Worm (Caenorhabditis elegans) whole organism, L1 larva: ENCODE measurements around the gene fbxc-26.

ENCODE experiments used
- C16A3.4 ChIP-seq: fragments of 150-350 bp; optimal IDR thresholded peaks from 2 replicates; lab custom pipeline; 2014; ENCODE audit warnings: missing biosample characterization, missing genetic modification characterization
- F16B12.6 ChIP-seq: fragments of 150-350 bp; optimal IDR thresholded peaks from 2 replicates; lab custom pipeline; 2014; ENCODE audit warnings: missing biosample characterization, missing genetic modification characterization
- aha-1 ChIP-seq: fragments of 150-350 bp; optimal IDR thresholded peaks from 2 replicates; lab custom pipeline; 2014; ENCODE audit warnings: missing biosample characterization, missing genetic modification characterization
- alr-1 ChIP-seq: fragments of 200-800 bp; sonication (Bioruptor generic); optimal IDR thresholded peaks from 2 replicates; lab custom pipeline; 2018; ENCODE audit warnings: borderline replicate concordance, mild to moderate bottlenecking, missing genetic modification characterization, missing compliant biosample characterization
- ceh-63 ChIP-seq: fragments of 200-800 bp; sonication (Bioruptor generic); optimal IDR thresholded peaks from 2 replicates; lab custom pipeline; 2018; ENCODE audit warnings: mild to moderate bottlenecking, missing genetic modification characterization, missing compliant biosample characterization
- ceh-88 ChIP-seq: fragments of 200-800 bp; sonication (Bioruptor generic); IDR thresholded peaks from 2 replicates; pipeline ENCODE4 v1.3.6; 2022; ENCODE audit warnings: missing genetic modification characterization, missing compliant biosample characterization
- ceh-90 ChIP-seq: sonication (generic microtip); optimal IDR thresholded peaks from 2 replicates; lab custom pipeline; 2016; ENCODE audit warnings: missing genetic modification characterization, missing compliant biosample characterization
- dpl-1 ChIP-seq, 3 experiments: fragments of 150-350 bp in 2 of 3; sonication (generic microtip) in 1 of 3; optimal IDR thresholded peaks; 2 replicates each; lab custom pipeline; 2014 to 2017; ENCODE audit warnings: missing biosample characterization in 3 of 3, missing genetic modification characterization in 3 of 3, missing genetic modification reagents in 3 of 3
- efl-1 ChIP-seq, 4 experiments: fragments of 150-350 bp; optimal IDR thresholded peaks in 3 of 4; peaks in 1 of 4; 1 replicate in 1 of 4; 2 replicates in 3 of 4; lab custom pipeline; 2014; ENCODE audit warnings: missing biosample characterization in 2 of 4, missing genetic modification characterization in 2 of 4, missing genetic modification reagents in 2 of 4
- efl-3 ChIP-seq: fragments of 200-800 bp; sonication (Bioruptor generic); optimal IDR thresholded peaks from 2 replicates; lab custom pipeline; 2018; ENCODE audit warnings: mild to moderate bottlenecking, missing genetic modification characterization, missing compliant biosample characterization
- egl-27 ChIP-seq, 2 experiments: fragments of 150-350 bp in 1 of 2; sonication (generic microtip); optimal IDR thresholded peaks; 3 replicates each; lab custom pipeline; 2017 to 2018; ENCODE audit warnings: missing biosample characterization in 2 of 2, missing genetic modification characterization in 2 of 2, missing genetic modification reagents in 2 of 2
- elt-2 ChIP-seq: sonication (generic microtip); optimal IDR thresholded peaks from 2 replicates; lab custom pipeline; 2016; ENCODE audit warnings: missing genetic modification characterization, mild to moderate bottlenecking, inconsistent platforms, missing compliant biosample characterization, missing genetic modification reagents
- fkh-10 ChIP-seq: sonication (generic microtip); optimal IDR thresholded peaks from 2 replicates; lab custom pipeline; 2017; ENCODE audit warnings: missing biosample characterization, missing genetic modification reagents, missing genetic modification characterization
- fkh-4 ChIP-seq: sonication (generic microtip); optimal IDR thresholded peaks from 2 replicates; lab custom pipeline; 2016; ENCODE audit warnings: missing compliant biosample characterization, missing genetic modification characterization, borderline replicate concordance
- fkh-8 ChIP-seq: sonication (generic microtip); optimal IDR thresholded peaks from 2 replicates; lab custom pipeline; 2016; ENCODE audit warnings: mild to moderate bottlenecking, missing genetic modification characterization, missing compliant biosample characterization
- fos-1 ChIP-seq: fragments of 150-350 bp; optimal IDR thresholded peaks from 2 replicates; lab custom pipeline; 2014; ENCODE audit warnings: missing biosample characterization, missing genetic modification characterization
- irx-1 ChIP-seq: sonication (generic microtip); optimal IDR thresholded peaks from 2 replicates; lab custom pipeline; 2016; ENCODE audit warnings: missing genetic modification characterization, missing compliant biosample characterization
- jun-1 ChIP-seq: fragments of 150-350 bp; optimal IDR thresholded peaks from 2 replicates; lab custom pipeline; 2014; ENCODE audit warnings: missing biosample characterization, missing genetic modification reagents, missing genetic modification characterization
- lin-14 ChIP-seq: fragments of 200-800 bp; sonication (Bioruptor generic); optimal IDR thresholded peaks from 2 replicates; lab custom pipeline; 2018; ENCODE audit warnings: mild to moderate bottlenecking, missing genetic modification characterization, moderate library complexity, missing compliant biosample characterization
- lin-39 ChIP-seq: fragments of 150-350 bp; optimal IDR thresholded peaks from 2 replicates; lab custom pipeline; 2014; ENCODE audit warnings: missing biosample characterization, missing genetic modification reagents, missing genetic modification characterization
- lir-3 ChIP-seq: sonication (generic microtip); optimal IDR thresholded peaks from 2 replicates; lab custom pipeline; 2016; ENCODE audit warnings: mild to moderate bottlenecking, missing genetic modification characterization, moderate library complexity, missing compliant biosample characterization; ENCODE audit not compliant: poor library complexity
- lsy-2 ChIP-seq, 2 experiments: fragments of 150-350 bp; optimal IDR thresholded peaks; 2 replicates each; lab custom pipeline; 2014; ENCODE audit warnings: missing biosample characterization in 2 of 2, missing genetic modification characterization in 2 of 2
- mab-9 ChIP-seq: fragments of 200-800 bp; sonication (Bioruptor generic); IDR thresholded peaks from 2 replicates; pipeline ENCODE4 v1.3.6; 2022; ENCODE audit warnings: missing genetic modification reagents, missing genetic modification characterization, missing compliant biosample characterization
- mep-1 ChIP-seq: fragments of 150-350 bp; optimal IDR thresholded peaks from 2 replicates; lab custom pipeline; 2014; ENCODE audit warnings: missing biosample characterization, missing genetic modification characterization
- nhr-11 ChIP-seq: fragments of 150-350 bp; optimal IDR thresholded peaks from 2 replicates; lab custom pipeline; 2014; ENCODE audit warnings: missing biosample characterization, missing genetic modification characterization
- nhr-12 ChIP-seq: sonication (generic microtip); optimal IDR thresholded peaks from 2 replicates; lab custom pipeline; 2017; ENCODE audit warnings: missing biosample characterization, missing genetic modification characterization
- nhr-237 ChIP-seq: fragments of 150-350 bp; optimal IDR thresholded peaks from 2 replicates; lab custom pipeline; 2014; ENCODE audit warnings: missing biosample characterization, missing genetic modification characterization
- nhr-28 ChIP-seq: fragments of 150-350 bp; optimal IDR thresholded peaks from 2 replicates; lab custom pipeline; 2014; ENCODE audit warnings: missing biosample characterization, missing genetic modification characterization
- nhr-47 ChIP-seq: sonication (generic microtip); optimal IDR thresholded peaks from 2 replicates; lab custom pipeline; 2016; ENCODE audit warnings: mild to moderate bottlenecking, missing genetic modification characterization, moderate library complexity, missing compliant biosample characterization
- nhr-76 ChIP-seq: sonication (generic microtip); optimal IDR thresholded peaks from 2 replicates; lab custom pipeline; 2017; ENCODE audit warnings: missing biosample characterization, missing genetic modification characterization
- nhr-84 ChIP-seq: sonication (generic microtip); optimal IDR thresholded peaks from 2 replicates; lab custom pipeline; 2017; ENCODE audit warnings: missing biosample characterization, missing genetic modification characterization
- nhr-90 ChIP-seq: sonication (generic microtip); optimal IDR thresholded peaks from 2 replicates; lab custom pipeline; 2016; ENCODE audit warnings: mild to moderate bottlenecking, missing genetic modification characterization, missing compliant biosample characterization; ENCODE audit not compliant: poor library complexity
- pag-3 ChIP-seq: sonication (generic microtip); optimal IDR thresholded peaks from 2 replicates; lab custom pipeline; 2017; ENCODE audit warnings: missing genetic modification characterization, mild to moderate bottlenecking, missing compliant biosample characterization, antibody characterized with exemption, borderline replicate concordance; ENCODE audit not compliant: insufficient read depth
- pax-3 ChIP-seq: fragments of 200-800 bp; sonication (Bioruptor generic); optimal IDR thresholded peaks from 2 replicates; lab custom pipeline; 2018; ENCODE audit warnings: mild to moderate bottlenecking, missing genetic modification characterization, moderate library complexity, missing compliant biosample characterization
- rnt-1 ChIP-seq: sonication (generic microtip); optimal IDR thresholded peaks from 2 replicates; lab custom pipeline; 2016; ENCODE audit warnings: mild to moderate bottlenecking, missing genetic modification characterization, moderate library complexity, missing compliant biosample characterization
- skn-1 ChIP-seq: fragments of 150-350 bp; optimal IDR thresholded peaks from 2 replicates; lab custom pipeline; 2014; ENCODE audit warnings: missing biosample characterization, missing genetic modification characterization
- snu-23 ChIP-seq: sonication (generic microtip); optimal IDR thresholded peaks from 2 replicates; lab custom pipeline; 2016; ENCODE audit warnings: missing genetic modification characterization, missing compliant biosample characterization
- sptf-1 ChIP-seq: fragments of 150-350 bp; optimal IDR thresholded peaks from 2 replicates; lab custom pipeline; 2014; ENCODE audit warnings: missing biosample characterization, missing genetic modification characterization
- swsn-7 ChIP-seq: sonication (generic microtip); optimal IDR thresholded peaks from 2 replicates; lab custom pipeline; 2016; ENCODE audit warnings: missing genetic modification characterization, missing compliant biosample characterization
- tbx-2 ChIP-seq: sonication (generic microtip); optimal IDR thresholded peaks from 2 replicates; lab custom pipeline; 2016; ENCODE audit warnings: missing genetic modification characterization, missing compliant biosample characterization
- tlp-1 ChIP-seq: fragments of 150-350 bp; optimal IDR thresholded peaks from 2 replicates; lab custom pipeline; 2014; ENCODE audit warnings: missing biosample characterization, missing genetic modification characterization
- unc-130 ChIP-seq: fragments of 150-350 bp; optimal IDR thresholded peaks from 2 replicates; lab custom pipeline; 2017; ENCODE audit warnings: missing biosample characterization, missing genetic modification characterization, inconsistent platforms
- unc-30 ChIP-seq: sonication (generic microtip); optimal IDR thresholded peaks from 2 replicates; lab custom pipeline; 2017; ENCODE audit warnings: missing biosample characterization, missing genetic modification characterization
- unc-86 ChIP-seq: sonication (generic microtip); optimal IDR thresholded peaks from 2 replicates; lab custom pipeline; 2016; ENCODE audit warnings: missing genetic modification characterization, missing compliant biosample characterization
- xbp-1 ChIP-seq: sonication (generic microtip); optimal IDR thresholded peaks from 2 replicates; lab custom pipeline; 2016; ENCODE audit warnings: missing genetic modification characterization, missing compliant biosample characterization

Gene fbxc-26

DNA sequence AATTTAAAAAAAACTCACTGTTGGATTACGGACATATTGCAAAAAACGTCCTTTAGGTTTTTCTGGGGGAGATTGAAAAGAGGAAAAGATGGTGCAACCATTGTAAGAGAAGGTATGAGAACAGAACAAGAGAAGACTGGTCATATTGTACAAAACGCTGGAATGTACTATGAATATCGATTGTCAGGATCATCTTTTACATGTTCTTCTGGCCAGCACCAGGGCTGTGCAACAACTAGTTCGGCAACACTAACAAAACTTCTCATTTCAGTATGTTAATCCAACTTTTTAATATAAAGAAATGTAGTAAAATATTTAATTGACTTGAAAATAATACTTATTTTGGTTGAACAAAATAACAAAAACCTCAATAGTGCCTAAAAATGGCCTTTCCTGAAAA lies 8.9 kb upstream of the fbxc-26 start, which contains the start of gene fbxb-47:
Gene fbxb-47 (minus strand): TSS at position 101 of the 400 bp plus-strand sequence.
- TF ChIP-seq fos-1 (tag; lab: Kevin White, UChicago): no peak
- no peak for TF ChIP-seq unc-30 (tag; lab: Kevin White, UChicago)
- TF ChIP-seq ceh-63 (GFP tag; lab: Kevin White, UChicago): no peak
- TF ChIP-seq nhr-237 (tag; lab: Kevin White, UChicago): no peak
- TF ChIP-seq egl-27 (tag; optimal IDR thresholded peaks at IDR 0.05; lab: Kevin White, UChicago): no peak
- no peak for TF ChIP-seq elt-2 (tag; lab: Kevin White, UChicago)
- TF ChIP-seq pag-3 (tag; lab: Kevin White, UChicago): no peak
- no peak for TF ChIP-seq lin-39 (tag; lab: Kevin White, UChicago)
- no peak for TF ChIP-seq lin-14
- TF ChIP-seq unc-130: no peak
- no peak for TF ChIP-seq jun-1 (tag; lab: Kevin White, UChicago)
- no peak for TF ChIP-seq nhr-28
- no peak for TF ChIP-seq irx-1 (tag; lab: Kevin White, UChicago)
- TF ChIP-seq sptf-1 (tag; lab: Kevin White, UChicago): no peak
- no peak for TF ChIP-seq tlp-1 (tag; lab: Kevin White, UChicago)
- TF ChIP-seq rnt-1 (tag; lab: Kevin White, UChicago): no peak
- no peak for TF ChIP-seq dpl-1 (GFP tag; optimal IDR thresholded peaks at IDR 0.05; lab: Kevin White, UChicago)
- TF ChIP-seq fkh-10 (GFP tag; lab: Kevin White, UChicago): no peak
- TF ChIP-seq snu-23: no peak

- TF ChIP-seq ceh-88 (GFP tag; lab: Robert Waterston, UW) (no peak), tlp-1 (tag; lab: Kevin White, UChicago) (no peak), fkh-4 (tag; lab: Kevin White, UChicago) (no peak), skn-1 (no peak), aha-1 (tag; lab: Kevin White, UChicago) (no peak), swsn-7 (tag; lab: Kevin White, UChicago) (no peak)
Measured at ce11 chrII:1695861-1696260, 1.4 kb upstream of the fbxc-26 start, which contains the start of gene F58E1.13. TSS of gene F58E1.13 (minus strand) at chrII:1695872.

- no peak for TF ChIP-seq mep-1
- TF ChIP-seq nhr-28: no peak
- TF ChIP-seq egl-27 (tag; optimal IDR thresholded peaks at IDR 0.05; lab: Kevin White, UChicago): no peak
- no peak for TF ChIP-seq dpl-1 (GFP tag; optimal IDR thresholded peaks at IDR 0.05; lab: Kevin White, UChicago)
- no peak for TF ChIP-seq nhr-90
- TF ChIP-seq nhr-47 (tag; lab: Kevin White, UChicago): no peak
- TF ChIP-seq nhr-84: no peak
- TF ChIP-seq unc-130: no peak
- TF ChIP-seq lsy-2 (tag; optimal IDR thresholded peaks at IDR 0.05; lab: Kevin White, UChicago): no peak
- TF ChIP-seq fkh-10 (GFP tag; lab: Kevin White, UChicago): no peak
- TF ChIP-seq pax-3 (tag; lab: Kevin White, UChicago): no peak
- no peak for TF ChIP-seq aha-1 (tag; lab: Kevin White, UChicago)
- no peak for TF ChIP-seq C16A3.4
- TF ChIP-seq efl-1 (optimal IDR thresholded peaks at IDR 0.05; lab: Kevin White, UChicago): no peak
- TF ChIP-seq efl-1 (GFP tag; optimal IDR thresholded peaks at IDR 0.05 in 1 of 2; lab: Kevin White, UChicago): no peak
- no peak for TF ChIP-seq tbx-2 (tag; lab: Kevin White, UChicago)
- no peak for TF ChIP-seq ceh-63 (GFP tag; lab: Kevin White, UChicago)
- TF ChIP-seq lir-3 (tag; lab: Kevin White, UChicago): no peak
- TF ChIP-seq rnt-1 (tag; lab: Kevin White, UChicago): no peak
- no peak for TF ChIP-seq unc-86 (tag; lab: Kevin White, UChicago)
- no peak for TF ChIP-seq F16B12.6 (tag; lab: Kevin White, UChicago)
Measured at ce11 chrII:1692827-1693226, 1.6 kb downstream of the fbxc-26 start, which contains the start of gene fbxc-21. TSS of gene fbxc-21 (minus strand) at chrII:1692927.

DNA sequence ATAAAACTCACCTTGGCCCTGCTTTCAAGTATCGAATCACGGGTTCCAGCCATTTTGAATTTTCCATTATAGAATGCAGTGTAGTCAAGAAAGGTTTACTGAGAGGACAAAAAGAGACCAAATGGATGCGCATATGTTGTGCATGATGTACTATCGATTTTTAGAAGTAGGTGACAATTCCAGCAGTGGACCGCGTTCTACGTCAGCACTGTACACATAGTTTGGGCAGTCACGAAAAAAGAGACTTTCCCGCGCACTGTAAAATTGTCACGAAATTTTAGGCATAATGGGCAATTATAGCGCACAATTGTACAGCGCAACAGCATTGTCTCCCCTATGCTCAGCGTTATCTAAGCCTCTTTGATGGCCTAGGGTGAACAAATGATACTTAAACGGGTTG lies 3.4 kb downstream of the fbxc-26 start, which contains the start of gene fbxc-22:
Gene fbxc-22 (minus strand): TSS at position 101 of the 400 bp plus-strand sequence.
- TF ChIP-seq xbp-1 (no peak), alr-1 (no peak), ceh-90 (tag; lab: Kevin White, UChicago) (no peak), nhr-11 (tag; lab: Kevin White, UChicago) (no peak), efl-3 (GFP tag; lab: Kevin White, UChicago) (no peak), tlp-1 (tag; lab: Kevin White, UChicago) (no peak), mab-9 (GFP tag; lab: Robert Waterston, UW) (no peak), nhr-12 (tag; lab: Kevin White, UChicago) (no peak), nhr-76 (tag; lab: Kevin White, UChicago) (no peak), egl-27 (tag; optimal IDR thresholded peaks at IDR 0.05; lab: Kevin White, UChicago) (no peak), mep-1 (no peak), fkh-8 (tag; lab: Kevin White, UChicago) (no peak)
